Fruit fly (Drosophila melanogaster): ENCODE results near the gene CG18731.

Gene CG18731

DNA sequence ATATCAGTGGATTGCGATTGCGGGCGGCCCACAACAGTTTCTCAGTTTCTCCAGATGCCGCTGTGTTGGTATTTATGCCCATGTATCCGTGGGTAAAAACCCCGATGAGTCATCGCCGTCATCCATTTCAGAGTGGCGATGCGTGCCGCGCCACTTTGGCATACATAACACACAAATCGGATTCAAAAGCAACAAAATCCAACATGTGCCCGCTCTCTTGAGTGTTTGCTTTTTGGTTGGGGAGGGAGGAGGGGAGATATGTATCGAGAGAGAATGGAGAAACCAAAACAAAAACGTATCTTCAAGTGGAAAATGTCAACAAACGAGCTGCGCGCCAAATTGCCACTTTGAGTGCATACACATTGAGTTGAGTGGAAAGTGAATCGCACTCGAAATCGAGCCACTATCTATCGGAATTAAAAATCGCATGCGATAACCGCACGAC, 46.8 kb downstream of the CG18731 start (continued):
- TF ChIP-seq CG11085 (GFP tag; IDR thresholded peaks at IDR 0.05): no peak
- peak; percentile 8 for TF ChIP-seq PHDP (tag; optimal IDR thresholded peaks at IDR 0.05)
- no peak for TF ChIP-seq HHEX (GFP tag; optimal IDR thresholded peaks at IDR 0.05)
- no peak for TF ChIP-seq CG9817 (tag; optimal IDR thresholded peaks at IDR 0.05)
- peak; percentile 80 for TF ChIP-seq twi (tag; optimal IDR thresholded peaks at IDR 0.05)
- no peak for TF ChIP-seq schlank (tag; optimal IDR thresholded peaks at IDR 0.05)
- TF ChIP-seq CG11247 (GFP tag; IDR thresholded peaks at IDR 0.05): no peak
- no peak for TF ChIP-seq chif (GFP tag; optimal IDR thresholded peaks at IDR 0.05)
- TF ChIP-seq ATbp (GFP tag; optimal IDR thresholded peaks at IDR 0.05): peak; percentile 65
- no peak for TF ChIP-seq CG32772 (GFP tag; IDR thresholded peaks at IDR 0.05)
- peak; percentile 48 for TF ChIP-seq Hmr (GFP tag; optimal IDR thresholded peaks at IDR 0.05)
- TF ChIP-seq sim (GFP tag; IDR thresholded peaks at IDR 0.05): 0 out of 2 replicates have a peak, but pooled peaks have one; percentile 12
- no peak for TF ChIP-seq Rx (GFP tag; IDR thresholded peaks at IDR 0.05)
- TF ChIP-seq Hand (GFP tag; optimal IDR thresholded peaks at IDR 0.05): peak; percentile 65
- TF ChIP-seq CG4328 (GFP tag; optimal IDR thresholded peaks at IDR 0.05): no peak
- TF ChIP-seq wek (GFP tag; optimal IDR thresholded peaks at IDR 0.05): peak; percentile 83
- no peak for TF ChIP-seq Nf-YA (GFP tag; IDR thresholded peaks at IDR 0.05)
- TF ChIP-seq Opbp (GFP tag; IDR thresholded peaks at IDR 0.05; ENCODE audit: partially characterized antibody): 0 out of 3 replicates have a peak, but pooled peaks have one; percentile 13
- TF ChIP-seq cg (GFP tag; optimal IDR thresholded peaks at IDR 0.05): peak; percentile 77
- TF ChIP-seq cad (GFP tag; optimal IDR thresholded peaks at IDR 0.05): no peak
- TF ChIP-seq bcd (GFP tag; optimal IDR thresholded peaks at IDR 0.05): no peak
- TF ChIP-seq lab (GFP tag; optimal IDR thresholded peaks at IDR 0.05): peak; percentile 17
- TF ChIP-seq CG16779 (GFP tag; IDR thresholded peaks at IDR 0.05): no peak
- TF ChIP-seq pum (GFP tag; optimal IDR thresholded peaks at IDR 0.05): no peak
- TF ChIP-seq CG13123 (GFP tag; optimal IDR thresholded peaks at IDR 0.05): no peak
- peak; percentile 31; the same call in 1 of the 2 replicates for TF ChIP-seq E2f2 (GFP tag; IDR thresholded peaks at IDR 0.05)
- TF ChIP-seq CG8478 (optimal IDR thresholded peaks at IDR 0.05): no peak
- no peak for TF ChIP-seq sob (GFP tag; IDR thresholded peaks at IDR 0.05)
- TF ChIP-seq CG3163 (GFP tag; optimal IDR thresholded peaks at IDR 0.05): peak; percentile 45
- peak; percentile 65 for TF ChIP-seq CG15479 (GFP tag; optimal IDR thresholded peaks at IDR 0.05)
- peak; percentile 11 for TF ChIP-seq odd (GFP tag; optimal IDR thresholded peaks at IDR 0.05)
- TF ChIP-seq emc (GFP tag; optimal IDR thresholded peaks at IDR 0.05): no peak
- TF ChIP-seq lbe (GFP tag; optimal IDR thresholded peaks at IDR 0.05): peak; percentile 15
- peak; percentile 82; the same call in 1 of the 2 replicates for TF ChIP-seq Bgb (GFP tag; IDR thresholded peaks at IDR 0.05; ENCODE audit: partially characterized antibody)
- no peak for TF ChIP-seq corto (GFP tag; optimal IDR thresholded peaks at IDR 0.05)
- TF ChIP-seq Asciz (GFP tag; optimal IDR thresholded peaks at IDR 0.05): no peak
- TF ChIP-seq Adf1 (GFP tag; IDR thresholded peaks at IDR 0.05): peak; percentile 32; the same call in 1 of the 2 replicates
- TF ChIP-seq CG13287 (GFP tag; IDR thresholded peaks at IDR 0.05; ENCODE audit: partially characterized antibody): peak; percentile 68
- no peak for TF ChIP-seq p53 (GFP tag; optimal IDR thresholded peaks at IDR 0.05)
- TF ChIP-seq Bteb2 (GFP tag; optimal IDR thresholded peaks at IDR 0.05): no peak
- TF ChIP-seq Stat92E (GFP tag; optimal IDR thresholded peaks at IDR 0.05): peak in 1 of 3 experiments; percentile 85
- TF ChIP-seq wor (GFP tag; IDR thresholded peaks at IDR 0.05): no peak
- TF ChIP-seq CG12236 (GFP tag; optimal IDR thresholded peaks at IDR 0.05): no peak
- no peak for TF ChIP-seq pfk (GFP tag; optimal IDR thresholded peaks at IDR 0.05)
- peak; percentile 6; the same call in 2 of the 3 replicates for TF ChIP-seq CG6791 (GFP tag; IDR thresholded peaks at IDR 0.05; ENCODE audit: partially characterized antibody)
- no peak for TF ChIP-seq unpg (GFP tag; optimal IDR thresholded peaks at IDR 0.05)
- no peak for TF ChIP-seq CG7963 (GFP tag; IDR thresholded peaks at IDR 0.05; ENCODE audit: partially characterized antibody)
- no peak for TF ChIP-seq Antp (GFP tag; optimal IDR thresholded peaks at IDR 0.05)
- peak; percentile 99 for TF ChIP-seq chinmo (GFP tag; IDR thresholded peaks at IDR 0.05; ENCODE audit: partially characterized antibody)
- peak; percentile 67 for TF ChIP-seq CG4707 (GFP tag; optimal IDR thresholded peaks at IDR 0.05)

All from whole organism, embryonic.